Worm (Caenorhabditis elegans): ENCODE measurements around the gene ncx-8.

ce11 chrV:4935096-4935495 lies 51.9 kb downstream of the ncx-8 start:
- TF ChIP-seq elt-1 (tag; optimal IDR thresholded peaks at IDR 0.05; ENCODE audit: borderline replicate concordance, insufficient read depth) (no peak), lin-13 (tag; optimal IDR thresholded peaks at IDR 0.05) (no peak), pha-4 (tag; optimal IDR thresholded peaks at IDR 0.05) (no peak), unc-120 (tag; optimal IDR thresholded peaks at IDR 0.05; ENCODE audit: poor library complexity, severe bottlenecking) (no peak), tbx-8 (GFP tag; optimal IDR thresholded peaks at IDR 0.05) (no peak)

Data from whole organism, mixed stage, embryonic.